Worm (Caenorhabditis elegans) whole organism, L4 larva: ENCODE data around the gene K06A9.2.

ENCODE experiments used
- aly-2 ChIP-seq: sonication (generic microtip); optimal IDR thresholded peaks from 2 replicates; lab custom pipeline; 2018; ENCODE audit warnings: missing biosample characterization, missing genetic modification characterization
- ama-1 ChIP-seq: fragments of 150-350 bp; optimal IDR thresholded peaks from 2 replicates; lab custom pipeline; 2014; ENCODE audit warnings: inconsistent platforms, mixed read lengths
- fkh-10 ChIP-seq: fragments of 150-350 bp; optimal IDR thresholded peaks from 2 replicates; lab custom pipeline; 2014; ENCODE audit warnings: missing biosample characterization, missing genetic modification reagents, missing genetic modification characterization
- gei-8 ChIP-seq: fragments of 200-800 bp; sonication (Bioruptor generic); optimal IDR thresholded peaks from 2 replicates; lab custom pipeline; 2018; ENCODE audit warnings: mild to moderate bottlenecking, missing genetic modification characterization, missing compliant biosample characterization
- nhr-42 ChIP-seq: fragments of 200-800 bp; sonication (Bioruptor generic); IDR thresholded peaks from 2 replicates; pipeline ENCODE4 v1.3.6; 2022; ENCODE audit warnings: missing genetic modification characterization, missing compliant biosample characterization
- nhr-76 ChIP-seq: fragments of 150-350 bp; optimal IDR thresholded peaks from 2 replicates; lab custom pipeline; 2014; ENCODE audit warnings: missing biosample characterization, missing genetic modification characterization
- snpc-4 ChIP-seq: fragments of 150-350 bp; optimal IDR thresholded peaks from 2 replicates; lab custom pipeline; 2014; ENCODE audit warnings: missing biosample characterization, missing genetic modification characterization

- TF ChIP-seq fkh-10 (GFP tag; lab: Kevin White, UChicago) (no peak), ama-1 (lab: Kevin White, UChicago) (no peak), nhr-42 (GFP tag; lab: Robert Waterston, UW) (no peak), nhr-76 (no peak), snpc-4 (tag; lab: Kevin White, UChicago) (no peak), aly-2 (no peak), gei-8 (GFP tag; lab: Kevin White, UChicago) (no peak)
Observed at ce11 chrX:1495980-1496379, 40.2 kb upstream of the K06A9.2 start.
